Fruit fly (Drosophila melanogaster) whole organism, embryonic: ENCODE results near the gene CG8419.

Source experiments
- ATbp ChIP-seq: fragments of 200-800 bp; sonication (Bioruptor generic); optimal IDR thresholded peaks from 2 replicates; lab custom pipeline; 2017; ENCODE audit warnings: missing biosample characterization, mild to moderate bottlenecking, missing genetic modification characterization, missing genetic modification reagents
- CG10979 ChIP-seq: fragments of 200-800 bp; sonication (Bioruptor generic); optimal IDR thresholded peaks from 2 replicates; lab custom pipeline; 2018; ENCODE audit warnings: missing biosample characterization, mild to moderate bottlenecking, missing genetic modification characterization, moderate library complexity
- CG11093 ChIP-seq: fragments of 200-800 bp; sonication (Bioruptor generic); IDR thresholded peaks from 3 replicates; pipeline ENCODE4 v1.3.6; 2022; ENCODE audit warnings: missing biosample characterization, missing genetic modification characterization
- CG15601 ChIP-seq: fragments of 200-800 bp; sonication (Bioruptor generic); optimal IDR thresholded peaks from 3 replicates; lab custom pipeline; 2019; ENCODE audit warnings: missing biosample characterization, mild to moderate bottlenecking, missing genetic modification characterization, moderate library complexity
- CG17802 ChIP-seq: fragments of 200-800 bp; sonication (Bioruptor generic); optimal IDR thresholded peaks from 2 replicates; lab custom pipeline; 2018; ENCODE audit warnings: missing biosample characterization, mild to moderate bottlenecking, missing genetic modification characterization, moderate library complexity
- CG2678 ChIP-seq: fragments of 200-800 bp; sonication (Bioruptor generic); optimal IDR thresholded peaks from 3 replicates; lab custom pipeline; 2019; ENCODE audit warnings: missing biosample characterization, mild to moderate bottlenecking, missing genetic modification characterization, moderate library complexity
- CG32532 ChIP-seq: fragments of 200-800 bp; sonication (Bioruptor generic); IDR thresholded peaks from 2 replicates; pipeline ENCODE4 v1.3.6; 2022; ENCODE audit warnings: missing biosample characterization, missing genetic modification characterization
- CG3407 ChIP-seq: fragments of 200-800 bp; sonication (Bioruptor generic); optimal IDR thresholded peaks from 2 replicates; lab custom pipeline; 2018; ENCODE audit warnings: missing biosample characterization, mild to moderate bottlenecking, missing genetic modification characterization
- CG3726 ChIP-seq: fragments of 200-800 bp; sonication (Bioruptor generic); IDR thresholded peaks from 3 replicates; pipeline ENCODE4, ENCODE4 v1.3.6; 2022; ENCODE audit warnings: missing biosample characterization, missing genetic modification characterization
- CG3838 ChIP-seq: fragments of 200-800 bp; sonication (Bioruptor generic); optimal IDR thresholded peaks from 3 replicates; lab custom pipeline; 2016; ENCODE audit warnings: missing biosample characterization, missing genetic modification characterization
- CG3995 ChIP-seq: fragments of 200-800 bp; sonication (Bioruptor generic); optimal IDR thresholded peaks from 3 replicates; lab custom pipeline; 2016; ENCODE audit warnings: missing biosample characterization, missing genetic modification characterization
- CG5953 ChIP-seq: fragments of 200-800 bp; sonication (Bioruptor generic); IDR thresholded peaks from 2 replicates; pipeline ENCODE4 v1.3.6; 2022; ENCODE audit warnings: missing biosample characterization, missing genetic modification characterization
- CG6272 ChIP-seq: fragments of 200-800 bp; sonication (Bioruptor generic); IDR thresholded peaks from 2 replicates; pipeline ENCODE4 v1.3.6; 2022; ENCODE audit warnings: missing biosample characterization, missing genetic modification characterization
- CG6791 ChIP-seq: fragments of 200-800 bp; sonication (Bioruptor generic); IDR thresholded peaks from 3 replicates; pipeline ENCODE4 v1.3.6; 2022; ENCODE audit warnings: missing biosample characterization, missing genetic modification characterization; ENCODE audit not compliant: partially characterized antibody
- CG6854 ChIP-seq: fragments of 200-800 bp; sonication (Bioruptor generic); optimal IDR thresholded peaks from 3 replicates; lab custom pipeline; 2017; ENCODE audit warnings: missing biosample characterization, mild to moderate bottlenecking, missing genetic modification characterization
- CG7372 ChIP-seq: fragments of 200-800 bp; sonication (Bioruptor generic); IDR thresholded peaks from 2 replicates; pipeline ENCODE4 v1.3.6; 2022; ENCODE audit warnings: missing biosample characterization, missing genetic modification characterization
- CG8089 ChIP-seq: fragments of 200-800 bp; sonication (Bioruptor generic); optimal IDR thresholded peaks from 3 replicates; lab custom pipeline; 2016; ENCODE audit warnings: missing biosample characterization, missing genetic modification characterization
- CG8924 ChIP-seq: fragments of 200-800 bp; optimal IDR thresholded peaks from 3 replicates; lab custom pipeline; 2019; ENCODE audit warnings: missing biosample characterization, mild to moderate bottlenecking, missing genetic modification characterization, moderate library complexity
- CG9609 ChIP-seq: fragments of 200-800 bp; sonication (Bioruptor generic); optimal IDR thresholded peaks from 3 replicates; lab custom pipeline; 2016; ENCODE audit warnings: missing biosample characterization, missing genetic modification characterization
- Doc3 ChIP-seq: fragments of 200-800 bp; sonication (Bioruptor generic); IDR thresholded peaks from 3 replicates; pipeline ENCODE4 v1.3.6; 2022; ENCODE audit warnings: missing biosample characterization, missing genetic modification characterization; ENCODE audit not compliant: partially characterized antibody
- H2.0 ChIP-seq: fragments of 200-800 bp; sonication (Bioruptor generic); IDR thresholded peaks from 2 replicates; pipeline ENCODE4 v1.3.6; 2022; ENCODE audit warnings: missing biosample characterization, missing genetic modification characterization
- HLHmδ ChIP-seq: fragments of 200-800 bp; sonication (Bioruptor generic); optimal IDR thresholded peaks from 2 replicates; lab custom pipeline; 2018; ENCODE audit warnings: missing biosample characterization, mild to moderate bottlenecking, missing genetic modification characterization, moderate library complexity
- HmgD ChIP-seq: fragments of 200-800 bp; sonication (Bioruptor generic); optimal IDR thresholded peaks from 3 replicates; lab custom pipeline; 2016; ENCODE audit warnings: missing biosample characterization, missing genetic modification characterization
- Hr51 ChIP-seq, 2 experiments: fragments of 200-800 bp; sonication (Bioruptor generic); optimal IDR thresholded peaks; 2 replicates in 1 of 2; 3 replicates in 1 of 2; lab custom pipeline; 2016 to 2018; ENCODE audit warnings: missing biosample characterization in 2 of 2, missing genetic modification characterization in 2 of 2, mild to moderate bottlenecking in 1 of 2, moderate library complexity in 1 of 2
- Mad ChIP-seq: fragments of 200-800 bp; sonication (Bioruptor generic); optimal IDR thresholded peaks from 2 replicates; lab custom pipeline; 2016; ENCODE audit warnings: missing biosample characterization, missing genetic modification characterization
- Mes4 ChIP-seq: fragments of 200-800 bp; sonication (Bioruptor generic); optimal IDR thresholded peaks from 2 replicates; lab custom pipeline; 2016; ENCODE audit warnings: missing biosample characterization, missing genetic modification characterization
- Myb ChIP-seq: fragments of 200-800 bp; sonication (Bioruptor generic); optimal IDR thresholded peaks from 2 replicates; lab custom pipeline; 2016; ENCODE audit warnings: missing biosample characterization, missing genetic modification characterization
- Nf-YB ChIP-seq: fragments of 200-800 bp; sonication (Bioruptor generic); optimal IDR thresholded peaks from 3 replicates; lab custom pipeline; 2019; ENCODE audit warnings: missing biosample characterization, mild to moderate bottlenecking, missing genetic modification characterization, moderate library complexity
- Opbp ChIP-seq: fragments of 200-800 bp; sonication (Bioruptor generic); IDR thresholded peaks from 3 replicates; pipeline ENCODE4 v1.3.6; 2022; ENCODE audit warnings: missing biosample characterization, missing genetic modification characterization; ENCODE audit not compliant: partially characterized antibody
- Pdp1 ChIP-seq, 2 experiments: fragments of 200-800 bp; sonication (Bioruptor generic); optimal IDR thresholded peaks; 3 replicates each; lab custom pipeline; 2016; ENCODE audit warnings: missing biosample characterization in 2 of 2, missing genetic modification characterization in 2 of 2, mild to moderate bottlenecking in 1 of 2, moderate library complexity in 1 of 2
- Side ChIP-seq: fragments of 200-800 bp; sonication (Bioruptor generic); optimal IDR thresholded peaks from 2 replicates; lab custom pipeline; 2016; ENCODE audit warnings: missing biosample characterization, missing genetic modification characterization
- Usf ChIP-seq: fragments of 200-800 bp; sonication (Bioruptor generic); optimal IDR thresholded peaks from 2 replicates; lab custom pipeline; 2017; ENCODE audit warnings: missing genotype, missing biosample characterization, missing genetic modification characterization
- bigmax ChIP-seq: fragments of 200-800 bp; sonication (Bioruptor generic); optimal IDR thresholded peaks from 2 replicates; lab custom pipeline; 2018; ENCODE audit warnings: missing biosample characterization, mild to moderate bottlenecking, missing genetic modification characterization
- crp ChIP-seq, 2 experiments: fragments of 200-800 bp; sonication (Bioruptor generic); optimal IDR thresholded peaks; 2 replicates in 1 of 2; 3 replicates in 1 of 2; lab custom pipeline; 2017; ENCODE audit warnings: missing biosample characterization in 2 of 2, missing genetic modification characterization in 2 of 2, mild to moderate bottlenecking in 1 of 2, moderate library complexity in 1 of 2
- dan ChIP-seq: fragments of 200-800 bp; sonication (Bioruptor generic); IDR thresholded peaks from 2 replicates; pipeline ENCODE4 v1.3.6; 2022; ENCODE audit warnings: missing biosample characterization, missing genetic modification characterization
- ems ChIP-seq: fragments of 200-800 bp; sonication (Bioruptor generic); optimal IDR thresholded peaks from 3 replicates; lab custom pipeline; 2016; ENCODE audit warnings: missing biosample characterization, missing genetic modification characterization
- en ChIP-seq: fragments of 200-800 bp; sonication (Bioruptor generic); optimal IDR thresholded peaks from 2 replicates; lab custom pipeline; 2016; ENCODE audit warnings: missing biosample characterization, missing genetic modification characterization
- gcm ChIP-seq: fragments of 200-800 bp; sonication (Bioruptor generic); optimal IDR thresholded peaks from 2 replicates; lab custom pipeline; 2019; ENCODE audit warnings: missing biosample characterization, mild to moderate bottlenecking, missing genetic modification characterization, moderate library complexity
- gro ChIP-seq: fragments of 200-800 bp; sonication (Bioruptor generic); optimal IDR thresholded peaks from 2 replicates; lab custom pipeline; 2016; ENCODE audit warnings: missing biosample characterization, missing genetic modification characterization
- gsb-n ChIP-seq: fragments of 200-800 bp; sonication (Bioruptor generic); optimal IDR thresholded peaks from 3 replicates; lab custom pipeline; 2018; ENCODE audit warnings: missing biosample characterization, mild to moderate bottlenecking, missing genetic modification characterization
- jumu ChIP-seq: fragments of 200-800 bp; sonication (Bioruptor generic); optimal IDR thresholded peaks from 3 replicates; lab custom pipeline; 2016; ENCODE audit warnings: missing biosample characterization, missing genetic modification characterization
- kay ChIP-seq: fragments of 200-800 bp; sonication (Bioruptor generic); optimal IDR thresholded peaks from 2 replicates; lab custom pipeline; 2016; ENCODE audit warnings: missing biosample characterization, missing genetic modification characterization
- peb ChIP-seq: fragments of 200-800 bp; sonication (Bioruptor generic); IDR thresholded peaks from 2 replicates; pipeline ENCODE4 v1.3.6; 2022; ENCODE audit warnings: missing biosample characterization, missing genetic modification characterization
- rib ChIP-seq: fragments of 200-800 bp; sonication (Bioruptor generic); IDR thresholded peaks from 2 replicates; pipeline ENCODE4 v1.3.6; 2022; ENCODE audit warnings: missing biosample characterization, missing genetic modification characterization
- sd ChIP-seq: fragments of 200-800 bp; sonication (Bioruptor generic); optimal IDR thresholded peaks from 3 replicates; lab custom pipeline; 2018; ENCODE audit warnings: missing biosample characterization, mild to moderate bottlenecking, missing genetic modification characterization, moderate library complexity
- sisA ChIP-seq: fragments of 200-800 bp; sonication (Bioruptor generic); IDR thresholded peaks from 2 replicates; pipeline ENCODE4 v1.3.6; 2022; ENCODE audit warnings: missing biosample characterization, missing genetic modification characterization
- sob ChIP-seq: fragments of 200-800 bp; sonication (Bioruptor generic); IDR thresholded peaks from 2 replicates; pipeline ENCODE4 v1.3.6; 2022; ENCODE audit warnings: missing biosample characterization, missing genetic modification characterization
- tap ChIP-seq: fragments of 200-800 bp; optimal IDR thresholded peaks from 3 replicates; lab custom pipeline; 2019; ENCODE audit warnings: missing biosample characterization, mild to moderate bottlenecking, missing genetic modification characterization, moderate library complexity
- trem ChIP-seq: fragments of 200-800 bp; optimal IDR thresholded peaks from 3 replicates; lab custom pipeline; 2019; ENCODE audit warnings: missing biosample characterization, mild to moderate bottlenecking, missing genetic modification characterization, moderate library complexity

CG8419 gene

dm6 chr2L:8162307-8163024, 43.5 kb upstream of the CG8419 start, which contains the start of gene Acbp1 (continued):
- TF ChIP-seq tap (tag; lab: Kevin White, UChicago) (peak; percentile 99), HmgD (GFP tag; lab: Kevin White, UChicago) (peak; percentile 96), gro (GFP tag; lab: Kevin White, UChicago) (peak; percentile 94), Doc3 (GFP tag; lab: Robert Waterston, UW) (peak; percentile 80), CG6791 (GFP tag; lab: Robert Waterston, UW) (peak; percentile 75), CG8924 (peak; percentile 99), Nf-YB (GFP tag; lab: Kevin White, UChicago) (peak; percentile 90), CG6272 (GFP tag; lab: Robert Waterston, UW) (peak; percentile 91), CG3726 (peak; percentile 70; the same call in 2 of the 3 replicates), CG17802 (peak; percentile 75), Mad (peak; percentile 91), gcm (GFP tag; lab: Kevin White, UChicago) (peak; percentile 99), Opbp (GFP tag; lab: Robert Waterston, UW) (peak; percentile 78), jumu (GFP tag; lab: Kevin White, UChicago) (peak; percentile 96), sd (tag; lab: Kevin White, UChicago) (peak; percentile 93), H2.0 (GFP tag; lab: Robert Waterston, UW) (peak; percentile 76), Myb (peak; percentile 88), dan (GFP tag; lab: Robert Waterston, UW) (no peak), Pdp1 (GFP tag; optimal IDR thresholded peaks at IDR 0.05; lab: Kevin White, UChicago) (peak; percentile 93 to 94), kay (GFP tag; lab: Kevin White, UChicago) (peak; percentile 83), sob (GFP tag; lab: Robert Waterston, UW) (peak; percentile 94), HLHmδ (no peak), Mes4 (GFP tag; lab: Kevin White, UChicago) (peak; percentile 92), sisA (GFP tag; lab: Robert Waterston, UW) (peak; percentile 90), trem (tag; lab: Kevin White, UChicago) (peak; percentile 95), CG9609 (GFP tag; lab: Kevin White, UChicago) (peak; percentile 96), en (GFP tag; lab: Kevin White, UChicago) (peak; percentile 92), CG8089 (GFP tag; lab: Kevin White, UChicago) (peak; percentile 92), peb (GFP tag; lab: Robert Waterston, UW) (peak; percentile 58; the same call in 1 of the 2 replicates), Hr51 (GFP tag; optimal IDR thresholded peaks at IDR 0.05; lab: Kevin White, UChicago) (peak; percentile 91 to 99), CG3995 (GFP tag; lab: Kevin White, UChicago) (peak; percentile 61), rib (GFP tag; lab: Robert Waterston, UW) (peak; percentile 84), CG10979 (tag; lab: Kevin White, UChicago) (peak; percentile 99), CG5953 (GFP tag; lab: Robert Waterston, UW) (peak; percentile 78), CG7372 (GFP tag; lab: Robert Waterston, UW) (peak; percentile 90), CG2678 (tag; lab: Kevin White, UChicago) (peak; percentile 99), Usf (GFP tag; lab: Kevin White, UChicago) (peak; percentile 86), ems (GFP tag; lab: Kevin White, UChicago) (peak; percentile 90), CG3407 (GFP tag; lab: Kevin White, UChicago) (peak; percentile 91), crp (GFP tag; optimal IDR thresholded peaks at IDR 0.05; lab: Kevin White, UChicago) (peak in 1 of 2 experiments; percentile 68), ATbp (peak; percentile 95), bigmax (GFP tag; lab: Kevin White, UChicago) (peak; percentile 74), CG15601 (peak; percentile 97), CG32532 (GFP tag; lab: Robert Waterston, UW) (peak; percentile 93), Side (GFP tag; lab: Kevin White, UChicago) (peak; percentile 97), gsb-n (tag; lab: Kevin White, UChicago) (peak; percentile 98), CG3838 (GFP tag; lab: Kevin White, UChicago) (peak; percentile 82), CG6854 (peak; percentile 99), CG11093 (GFP tag; lab: Robert Waterston, UW) (peak; percentile 84)
